Worm (Caenorhabditis elegans): ENCODE measurements around the gene snfc-5.

snfc-5 gene

ce11 chrIII:4419117-4419978 is 14.8 kb downstream of the snfc-5 start, which contains the start of the genes R07E5.7 and cku-80 (continued):
- TF ChIP-seq egl-27 (tag; optimal IDR thresholded peaks at IDR 0.05) (no peak), snpc-4 (tag; optimal IDR thresholded peaks at IDR 0.05) (peak; percentile 44), pax-3 (tag; optimal IDR thresholded peaks at IDR 0.05) (no peak), tlp-1 (tag; optimal IDR thresholded peaks at IDR 0.05) (no peak), elt-3 (tag; optimal IDR thresholded peaks at IDR 0.05) (peak in 2 of 6 experiments; percentile 44 to 47), nhr-90 (tag; optimal IDR thresholded peaks at IDR 0.05; ENCODE audit: poor library complexity) (peak; percentile 55), rnt-1 (tag; optimal IDR thresholded peaks at IDR 0.05) (peak; percentile 78), xbp-1 (tag; optimal IDR thresholded peaks at IDR 0.05) (peak; percentile 61), grh-1 (GFP tag; IDR thresholded peaks at IDR 0.05) (no peak), unc-130 (tag; optimal IDR thresholded peaks at IDR 0.05) (peak; percentile 56), efl-1 (optimal IDR thresholded peaks at IDR 0.05) (peak; percentile 66 to 91), efl-1 (GFP tag; optimal IDR thresholded peaks at IDR 0.05 in 1 of 2) (peak; percentile 90 to 99), unc-86 (tag; optimal IDR thresholded peaks at IDR 0.05) (peak; percentile 46), mep-1 (tag; optimal IDR thresholded peaks at IDR 0.05) (peak; percentile 59)

DNA sequence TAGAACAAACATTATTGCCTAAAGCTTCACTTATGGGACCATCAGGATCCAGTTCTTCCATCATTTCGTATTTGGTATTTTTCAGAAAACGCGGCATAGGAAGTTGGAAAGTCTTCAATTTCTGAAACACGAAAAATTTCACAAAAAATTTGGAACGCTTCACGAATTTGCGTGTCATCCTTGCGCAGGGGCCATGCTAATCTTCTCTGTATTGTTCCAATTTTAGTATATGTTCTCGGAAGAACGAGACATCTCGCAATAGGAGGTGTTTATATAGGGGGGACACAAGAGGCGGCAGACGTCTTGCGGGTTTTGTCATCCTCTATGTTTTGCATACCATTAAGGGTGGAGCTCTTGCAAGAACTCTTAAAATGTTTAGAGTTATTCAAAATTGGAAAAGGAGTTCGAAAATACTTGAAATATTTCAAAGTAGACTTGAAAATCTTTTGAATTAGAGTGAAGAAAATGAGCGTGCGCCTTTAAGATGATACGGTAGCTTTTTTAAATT is 22.2 kb downstream of the snfc-5 start:
- TF ChIP-seq nhr-47 (tag; optimal IDR thresholded peaks at IDR 0.05), result peak; percentile 63
- peak; percentile 26 for TF ChIP-seq lin-14 (GFP tag; optimal IDR thresholded peaks at IDR 0.05)
- peak; percentile 27 for TF ChIP-seq nhr-90 (tag; optimal IDR thresholded peaks at IDR 0.05; ENCODE audit: poor library complexity)
- peak; percentile 19 for TF ChIP-seq irx-1 (tag; optimal IDR thresholded peaks at IDR 0.05)
- TF ChIP-seq grh-1 (GFP tag; IDR thresholded peaks at IDR 0.05), result peak; percentile 40; the same call in 1 of the 2 replicates
- TF ChIP-seq elt-2 (tag; optimal IDR thresholded peaks at IDR 0.05), result peak; percentile 6
- TF ChIP-seq zip-4 (GFP tag; optimal IDR thresholded peaks at IDR 0.05), result peak; percentile 29
- TF ChIP-seq lsy-2 (tag; optimal IDR thresholded peaks at IDR 0.05), result peak in 1 of 2 experiments; percentile 21
- TF ChIP-seq snpc-4 (tag; optimal IDR thresholded peaks at IDR 0.05), result peak; percentile 96
- TF ChIP-seq swsn-7 (tag; optimal IDR thresholded peaks at IDR 0.05), result peak; percentile 45
- TF ChIP-seq efl-1 (optimal IDR thresholded peaks at IDR 0.05), result peak in 1 of 2 experiments; percentile 26
- TF ChIP-seq efl-1 (GFP tag; optimal IDR thresholded peaks at IDR 0.05 in 1 of 2), result peak in 1 of 2 experiments; percentile 88
- peak; percentile 67 for TF ChIP-seq mab-9 (GFP tag; IDR thresholded peaks at IDR 0.05)
- TF ChIP-seq rnt-1 (tag; optimal IDR thresholded peaks at IDR 0.05), result peak; percentile 38
- peak; percentile 6 for TF ChIP-seq C16A3.4 (tag; optimal IDR thresholded peaks at IDR 0.05)
- TF ChIP-seq nhr-19 (GFP tag; conservative IDR thresholded peaks at IDR 0.05), result peak; percentile 86
- TF ChIP-seq dsc-1 (tag; optimal IDR thresholded peaks at IDR 0.05), result peak; percentile 43
- peak; percentile 9 for TF ChIP-seq xbp-1 (tag; optimal IDR thresholded peaks at IDR 0.05)
- TF ChIP-seq isw-1 (GFP tag; IDR thresholded peaks at IDR 0.05), result 0 out of 2 replicates have a peak, but pooled peaks have one; percentile 14
- peak; percentile 3 for TF ChIP-seq fkh-8 (tag; optimal IDR thresholded peaks at IDR 0.05)
- TF ChIP-seq nhr-71 (tag; optimal IDR thresholded peaks at IDR 0.05), result peak; percentile 41
- TF ChIP-seq snu-23 (GFP tag; optimal IDR thresholded peaks at IDR 0.05), result peak; percentile 23
- TF ChIP-seq ceh-88 (GFP tag; IDR thresholded peaks at IDR 0.05), result peak; percentile 35; the same call in 1 of the 2 replicates
- TF ChIP-seq unc-86 (tag; optimal IDR thresholded peaks at IDR 0.05), result peak; percentile 6
- peak in 1 of 3 experiments; percentile 30 for TF ChIP-seq dpl-1 (GFP tag; optimal IDR thresholded peaks at IDR 0.05)

ce11 chrIII:4428797-4429196 is 24.2 kb downstream of the snfc-5 start:
- peak; percentile 22 for TF ChIP-seq snpc-4 (tag; optimal IDR thresholded peaks at IDR 0.05)
- no peak for TF ChIP-seq ceh-82 (tag; optimal IDR thresholded peaks at IDR 0.05)
- TF ChIP-seq rnt-1 (tag; optimal IDR thresholded peaks at IDR 0.05), result peak; percentile 28
- TF ChIP-seq Y116A8C.19 (tag; optimal IDR thresholded peaks at IDR 0.05; ENCODE audit: borderline replicate concordance), result no peak
- peak in 1 of 2 experiments; percentile 13 for TF ChIP-seq lin-35 (GFP tag; optimal IDR thresholded peaks at IDR 0.05)
- TF ChIP-seq efl-1 (optimal IDR thresholded peaks at IDR 0.05), result peak in 1 of 2 experiments; percentile 10
- peak in 1 of 2 experiments; percentile 63 for TF ChIP-seq efl-1 (GFP tag; optimal IDR thresholded peaks at IDR 0.05 in 1 of 2)

Measured in whole organism, L1 larva.